Worm (Caenorhabditis elegans) whole organism, young adult: Measurements from ENCODE around the gene T10C6.16.

Experiments
- Y53G8AR.9 ChIP-seq: fragments of 200-800 bp; sonication (Bioruptor generic); conservative IDR thresholded peaks from 2 replicates; pipeline ENCODE4 v1.3.6; 2022; ENCODE audit warnings: missing genetic modification reagents, missing genetic modification characterization, missing compliant biosample characterization
- ceh-27 ChIP-seq: fragments of 200-800 bp; sonication (Bioruptor generic); optimal IDR thresholded peaks from 2 replicates; lab custom pipeline; 2018; ENCODE audit warnings: mild to moderate bottlenecking, missing genetic modification characterization, moderate library complexity, missing compliant biosample characterization
- hmg-1.2 ChIP-seq: fragments of 200-800 bp; sonication (Bioruptor generic); IDR thresholded peaks from 2 replicates; pipeline ENCODE4 v1.3.6; 2022; ENCODE audit warnings: missing genetic modification reagents, missing genetic modification characterization, missing compliant biosample characterization
- hrde-1 ChIP-seq: sonication (generic microtip); optimal IDR thresholded peaks from 2 replicates; lab custom pipeline; 2016; ENCODE audit warnings: missing genetic modification characterization, mild to moderate bottlenecking, missing compliant biosample characterization, moderate library complexity, missing genotype, missing genetic modification reagents, borderline replicate concordance
- madf-10 ChIP-seq: sonication (generic microtip); optimal IDR thresholded peaks from 2 replicates; lab custom pipeline; 2016; ENCODE audit warnings: mild to moderate bottlenecking, missing genetic modification characterization, missing compliant biosample characterization
- nfya-1 ChIP-seq: sonication (generic microtip); optimal IDR thresholded peaks from 2 replicates; lab custom pipeline; 2017; ENCODE audit warnings: antibody characterized with exemption, missing compliant biosample characterization, missing genetic modification characterization, borderline replicate concordance; ENCODE audit not compliant: insufficient read depth
- pha-4 ChIP-seq: fragments of 150-350 bp; sonication (generic microtip); optimal IDR thresholded peaks from 2 replicates; lab custom pipeline; 2014; ENCODE audit warnings: missing biosample characterization, missing genetic modification reagents, missing genetic modification characterization
- unc-130 ChIP-seq: sonication (generic microtip); optimal IDR thresholded peaks from 2 replicates; lab custom pipeline; 2016; ENCODE audit warnings: missing genetic modification reagents, missing genetic modification characterization, missing compliant biosample characterization

ce11 chrV:16031571-16031970 is 1.2 kb downstream of the T10C6.16 start, which contains the start of gene T10C6.7:
- no peak for TF ChIP-seq Y53G8AR.9 (GFP tag; lab: Robert Waterston, UW)
- TF ChIP-seq unc-130 (GFP tag; lab: Kevin White, UChicago), result no peak
- no peak for TF ChIP-seq hmg-1.2 (GFP tag; lab: Robert Waterston, UW)
- no peak for TF ChIP-seq nfya-1 (tag; lab: Kevin White, UChicago)
- no peak for TF ChIP-seq ceh-27
- no peak for TF ChIP-seq pha-4 (tag; lab: Kevin White, UChicago)
- no peak for TF ChIP-seq hrde-1
- no peak for TF ChIP-seq madf-10
